Fruit fly (Drosophila melanogaster): Measurements from ENCODE around the gene CG5435.

DNA sequence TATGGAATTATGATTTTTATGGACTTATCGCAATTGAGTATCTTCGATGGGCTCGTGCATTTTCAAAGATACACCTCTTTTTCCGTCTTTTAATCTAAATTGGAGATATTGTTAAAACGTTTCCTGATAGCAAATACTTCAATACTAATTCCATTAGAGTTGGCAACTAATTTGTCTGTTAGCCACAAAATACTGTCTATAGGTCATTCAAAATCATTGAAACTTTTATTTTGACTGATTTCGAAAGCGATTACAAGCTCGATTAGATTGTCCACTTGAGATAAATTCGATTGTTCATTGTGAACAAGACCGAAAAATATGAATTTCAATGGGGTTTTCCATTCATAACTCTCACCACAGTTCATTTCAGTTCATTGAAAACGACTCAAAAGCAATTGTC, 45.4 kb upstream of the CG5435 start:
- TF ChIP-seq CG3032 (tag; optimal IDR thresholded peaks at IDR 0.05) (no peak), CG6792 (GFP tag; optimal IDR thresholded peaks at IDR 0.05) (no peak), fd85E (GFP tag; optimal IDR thresholded peaks at IDR 0.05) (no peak)
